Worm (Caenorhabditis elegans): ENCODE data around the gene Y51H7C.41.

Y51H7C.41 gene

DNA sequence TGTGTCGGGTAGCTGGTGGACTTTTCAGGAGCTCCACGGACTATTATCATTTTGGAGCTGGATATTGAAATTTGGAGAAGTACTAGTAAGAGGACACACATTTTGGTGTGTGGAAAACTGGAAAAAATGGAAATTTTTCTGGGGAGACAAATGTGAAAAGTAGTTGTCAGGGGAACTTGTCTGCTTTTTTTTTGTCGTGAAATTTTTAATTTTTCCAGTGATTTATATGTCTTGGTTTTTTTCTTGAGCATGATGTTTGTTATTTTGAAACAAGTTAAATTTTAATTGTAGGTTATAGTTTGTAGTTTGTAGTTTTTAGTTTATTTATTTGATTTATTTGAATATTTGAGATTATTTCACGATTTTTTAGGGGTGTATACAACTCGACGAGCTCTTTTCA is 17.8 kb upstream of the Y51H7C.41 start, which contains the start of gene F54D12.7:
F54D12.7 (minus strand) TSS at position 101 of the 400 bp plus-strand sequence.
- TF ChIP-seq sem-4 (tag; optimal IDR thresholded peaks at IDR 0.05) (no peak), C34F6.9 (tag; optimal IDR thresholded peaks at IDR 0.05) (no peak), ZK546.5 (tag; optimal IDR thresholded peaks at IDR 0.05) (no peak), mdl-1 (tag; optimal IDR thresholded peaks at IDR 0.05) (no peak), nhr-23 (tag; optimal IDR thresholded peaks at IDR 0.05) (no peak), elt-1 (tag; optimal IDR thresholded peaks at IDR 0.05) (no peak), snpc-4 (tag; optimal IDR thresholded peaks at IDR 0.05) (no peak), ceh-16 (tag; optimal IDR thresholded peaks at IDR 0.05) (no peak), ztf-4 (tag; optimal IDR thresholded peaks at IDR 0.05) (no peak), Y55F3AM.14 (GFP tag; optimal IDR thresholded peaks at IDR 0.05) (no peak), zag-1 (tag; optimal IDR thresholded peaks at IDR 0.05) (no peak), blmp-1 (tag; optimal IDR thresholded peaks at IDR 0.05; ENCODE audit: insufficient read depth) (no peak), ztf-11 (tag; optimal IDR thresholded peaks at IDR 0.05) (no peak), nhr-129 (tag; optimal IDR thresholded peaks at IDR 0.05) (no peak), egl-27 (tag; optimal IDR thresholded peaks at IDR 0.05) (no peak), fos-1 (tag; optimal IDR thresholded peaks at IDR 0.05) (no peak), nhr-25 (tag; optimal IDR thresholded peaks at IDR 0.05) (no peak), nhr-237 (tag; optimal IDR thresholded peaks at IDR 0.05) (no peak)

DNA sequence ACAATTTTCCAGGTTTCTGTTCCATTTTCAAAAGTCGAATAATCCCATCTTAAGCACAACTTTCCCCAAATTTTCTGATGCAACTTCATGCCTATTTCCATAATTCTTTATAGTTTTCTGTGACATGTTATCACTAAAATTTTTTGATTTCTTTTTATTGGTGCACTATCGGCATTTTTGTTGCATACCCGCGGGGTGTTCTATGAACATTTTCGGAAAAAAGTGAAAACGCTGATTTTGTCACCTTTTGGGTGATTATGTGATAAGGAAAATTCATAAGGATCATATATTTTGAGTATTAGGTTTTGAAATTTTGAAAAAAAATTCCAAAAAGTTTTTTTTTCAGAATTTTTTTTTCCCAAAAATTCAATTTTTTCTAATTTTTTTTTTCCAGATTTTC is 16.6 kb upstream of the Y51H7C.41 start, which contains the start of gene aat-7:
aat-7 (plus strand) TSS at position 393 of the 400 bp plus-strand sequence.
- TF ChIP-seq lin-39 (tag; optimal IDR thresholded peaks at IDR 0.05) (no peak), unc-55 (GFP tag; optimal IDR thresholded peaks at IDR 0.05) (no peak), fos-1 (tag; optimal IDR thresholded peaks at IDR 0.05) (peak; percentile 85), ztf-1 (GFP tag; conservative IDR thresholded peaks at IDR 0.05) (no peak), elt-1 (tag; optimal IDR thresholded peaks at IDR 0.05) (no peak), nhr-25 (tag; optimal IDR thresholded peaks at IDR 0.05) (no peak), skn-1 (tag; optimal IDR thresholded peaks at IDR 0.05) (no peak), nhr-12 (tag; optimal IDR thresholded peaks at IDR 0.05) (no peak), sma-3 (GFP tag; optimal IDR thresholded peaks at IDR 0.05) (no peak), sma-9 (GFP tag; optimal IDR thresholded peaks at IDR 0.05) (no peak), sma-9 (tag; optimal IDR thresholded peaks at IDR 0.05) (no peak), unc-39 (tag; optimal IDR thresholded peaks at IDR 0.05) (no peak), nhr-237 (tag; optimal IDR thresholded peaks at IDR 0.05) (no peak), blmp-1 (tag; optimal IDR thresholded peaks at IDR 0.05; ENCODE audit: insufficient read depth) (peak; percentile 29), mbf-1 (tag; optimal IDR thresholded peaks at IDR 0.05) (no peak), mdl-1 (tag; optimal IDR thresholded peaks at IDR 0.05) (no peak), unc-62 (GFP tag; optimal IDR thresholded peaks at IDR 0.05) (no peak), F13H6.1 (tag; optimal IDR thresholded peaks at IDR 0.05) (no peak)

DNA sequence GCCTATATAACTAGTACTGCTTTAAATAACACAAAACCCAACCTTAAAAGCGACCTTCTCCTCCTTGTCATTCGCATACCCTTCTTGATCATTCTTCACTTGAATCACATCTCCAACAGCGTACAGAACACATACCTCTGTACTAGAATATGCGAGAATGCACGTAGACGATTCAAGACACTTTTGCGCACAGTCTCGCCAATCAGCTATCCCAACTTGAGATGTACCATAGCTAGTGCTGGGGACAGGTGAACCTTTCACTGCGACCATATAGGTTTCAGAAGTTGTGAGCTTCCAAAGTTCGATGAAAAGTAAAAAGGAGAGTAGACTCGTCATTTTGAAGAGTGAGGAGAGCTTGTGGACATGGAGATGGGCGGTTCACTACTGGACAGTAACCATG is 5.4 kb upstream of the Y51H7C.41 start, which contains the start of gene F54D12.8:
F54D12.8 (minus strand) TSS at position 336 of the 400 bp plus-strand sequence.
- no peak for TF ChIP-seq dmd-4 (tag; optimal IDR thresholded peaks at IDR 0.05)
- TF ChIP-seq mdl-1 (tag; optimal IDR thresholded peaks at IDR 0.05) = no peak
- no peak for TF ChIP-seq sma-3 (GFP tag; optimal IDR thresholded peaks at IDR 0.05)
- TF ChIP-seq egl-27 (tag; optimal IDR thresholded peaks at IDR 0.05) = no peak
- TF ChIP-seq unc-55 (GFP tag; optimal IDR thresholded peaks at IDR 0.05) = no peak
- no peak for TF ChIP-seq nhr-10 (tag; optimal IDR thresholded peaks at IDR 0.05)
- no peak for TF ChIP-seq lin-39 (tag; optimal IDR thresholded peaks at IDR 0.05)
- no peak for TF ChIP-seq peb-1 (tag; optimal IDR thresholded peaks at IDR 0.05)
- no peak for TF ChIP-seq elt-3 (tag; optimal IDR thresholded peaks at IDR 0.05)
- TF ChIP-seq nhr-237 (tag; optimal IDR thresholded peaks at IDR 0.05) = no peak
- TF ChIP-seq nhr-21 (tag; optimal IDR thresholded peaks at IDR 0.05) = no peak
- TF ChIP-seq ztf-4 (tag; optimal IDR thresholded peaks at IDR 0.05) = no peak
- no peak for TF ChIP-seq elt-1 (tag; optimal IDR thresholded peaks at IDR 0.05)
- TF ChIP-seq nhr-25 (tag; optimal IDR thresholded peaks at IDR 0.05) = no peak
- TF ChIP-seq lin-13 (GFP tag; optimal IDR thresholded peaks at IDR 0.05) = no peak
- TF ChIP-seq C34F6.9 (tag; optimal IDR thresholded peaks at IDR 0.05) = no peak
- TF ChIP-seq nhr-129 (tag; optimal IDR thresholded peaks at IDR 0.05) = no peak
- TF ChIP-seq nhr-12 (tag; optimal IDR thresholded peaks at IDR 0.05) = no peak
- no peak for TF ChIP-seq lin-11 (tag; optimal IDR thresholded peaks at IDR 0.05)
- no peak for TF ChIP-seq ceh-82 (tag; optimal IDR thresholded peaks at IDR 0.05)

DNA sequence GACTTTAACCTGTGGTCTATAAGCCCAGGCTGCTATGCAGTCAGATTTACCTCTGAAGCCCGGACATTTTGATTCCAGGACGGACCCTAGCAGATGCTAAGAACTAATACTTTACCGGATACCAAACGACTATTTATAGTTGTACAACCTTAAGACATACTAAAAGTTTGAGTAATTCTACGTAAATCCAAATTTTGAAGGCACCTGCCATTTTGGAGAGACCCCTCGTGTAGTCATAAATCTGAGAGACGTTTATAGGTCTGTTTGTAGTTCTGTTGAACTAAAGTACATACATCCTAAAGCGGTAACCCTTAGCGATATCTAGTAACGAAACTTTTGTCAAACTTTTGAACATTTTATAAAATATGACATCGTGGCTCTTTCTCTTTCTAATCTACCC is 4.7 kb upstream of the Y51H7C.41 start, which contains the start of gene F54D12.2:
F54D12.2 (plus strand) TSS at position 301 of the 400 bp plus-strand sequence.
- no peak for TF ChIP-seq nhr-10 (tag; optimal IDR thresholded peaks at IDR 0.05)
- no peak for TF ChIP-seq zag-1 (tag; optimal IDR thresholded peaks at IDR 0.05)
- no peak for TF ChIP-seq fos-1 (tag; optimal IDR thresholded peaks at IDR 0.05)
- no peak for TF ChIP-seq R02D3.7 (tag; optimal IDR thresholded peaks at IDR 0.05)
- TF ChIP-seq nhr-12 (tag; optimal IDR thresholded peaks at IDR 0.05) = no peak
- no peak for TF ChIP-seq sem-4 (tag; optimal IDR thresholded peaks at IDR 0.05)
- TF ChIP-seq lin-39 (tag; optimal IDR thresholded peaks at IDR 0.05) = no peak
- TF ChIP-seq C34F6.9 (tag; optimal IDR thresholded peaks at IDR 0.05) = no peak
- no peak for TF ChIP-seq unc-39 (tag; optimal IDR thresholded peaks at IDR 0.05)
- TF ChIP-seq unc-62 (GFP tag; optimal IDR thresholded peaks at IDR 0.05) = no peak
- TF ChIP-seq nhr-21 (tag; optimal IDR thresholded peaks at IDR 0.05) = no peak
- TF ChIP-seq sma-3 (GFP tag; optimal IDR thresholded peaks at IDR 0.05) = no peak
- no peak for TF ChIP-seq nhr-25 (tag; optimal IDR thresholded peaks at IDR 0.05)

Data from whole organism, L2 larva.